Fruit fly (Drosophila melanogaster) whole organism, embryonic: ENCODE results near the gene CG31493.

Experiments
- CG10267 ChIP-seq: fragments of 200-800 bp; sonication (Bioruptor generic); optimal IDR thresholded peaks from 2 replicates; lab custom pipeline; 2018; ENCODE audit warnings: missing biosample characterization, mild to moderate bottlenecking, missing genetic modification characterization, moderate library complexity
- CG10959 ChIP-seq: fragments of 200-800 bp; sonication (Bioruptor generic); IDR thresholded peaks from 2 replicates; pipeline ENCODE4 v1.3.6; 2022; ENCODE audit warnings: missing biosample characterization, missing genetic modification characterization
- CG11093 ChIP-seq: fragments of 200-800 bp; sonication (Bioruptor generic); IDR thresholded peaks from 3 replicates; pipeline ENCODE4 v1.3.6; 2022; ENCODE audit warnings: missing biosample characterization, missing genetic modification characterization
- CG1233 ChIP-seq: fragments of 200-800 bp; sonication (Bioruptor generic); optimal IDR thresholded peaks from 4 replicates; lab custom pipeline; 2018; ENCODE audit warnings: missing biosample characterization, mild to moderate bottlenecking, missing genetic modification characterization
- CG12659 ChIP-seq: fragments of 200-800 bp; sonication (Bioruptor generic); optimal IDR thresholded peaks from 3 replicates; lab custom pipeline; 2017; ENCODE audit warnings: mild to moderate bottlenecking, missing biosample characterization, missing genetic modification reagents, missing genetic modification characterization
- CG18262 ChIP-seq: fragments of 200-800 bp; optimal IDR thresholded peaks from 3 replicates; lab custom pipeline; 2019; ENCODE audit warnings: missing biosample characterization, mild to moderate bottlenecking, missing genetic modification characterization, moderate library complexity
- CG2199 ChIP-seq: fragments of 200-800 bp; sonication (Bioruptor generic); IDR thresholded peaks from 3 replicates; pipeline ENCODE4 v1.3.6; 2022; ENCODE audit warnings: missing biosample characterization, missing genetic modification characterization
- CG32532 ChIP-seq: fragments of 200-800 bp; sonication (Bioruptor generic); IDR thresholded peaks from 2 replicates; pipeline ENCODE4 v1.3.6; 2022; ENCODE audit warnings: missing biosample characterization, missing genetic modification characterization
- CG3995 ChIP-seq: fragments of 200-800 bp; sonication (Bioruptor generic); optimal IDR thresholded peaks from 3 replicates; lab custom pipeline; 2016; ENCODE audit warnings: missing biosample characterization, missing genetic modification characterization
- CG4360 ChIP-seq: fragments of 200-800 bp; sonication (Bioruptor generic); IDR thresholded peaks from 2 replicates; pipeline ENCODE4 v1.3.6; 2022; ENCODE audit warnings: missing biosample characterization, missing genetic modification characterization
- CG4707 ChIP-seq: fragments of 200-800 bp; sonication (Bioruptor generic); optimal IDR thresholded peaks from 2 replicates; lab custom pipeline; 2018; ENCODE audit warnings: missing biosample characterization, mild to moderate bottlenecking, missing genetic modification characterization, moderate library complexity
- CG7357 ChIP-seq: fragments of 200-800 bp; sonication (Bioruptor generic); IDR thresholded peaks from 3 replicates; pipeline ENCODE4 v1.3.6; 2022; ENCODE audit warnings: missing biosample characterization, missing genetic modification characterization
- CG8290 ChIP-seq, 3 experiments: fragments of 200-800 bp; sonication (Bioruptor generic); optimal IDR thresholded peaks; 2 replicates each; lab custom pipeline; 2016 to 2019; ENCODE audit warnings: missing biosample characterization in 3 of 3, missing genetic modification characterization in 3 of 3, mild to moderate bottlenecking in 2 of 3, moderate library complexity in 1 of 3
- CG9876 ChIP-seq: fragments of 200-800 bp; sonication (Bioruptor generic); optimal IDR thresholded peaks from 2 replicates; lab custom pipeline; 2016; ENCODE audit warnings: missing biosample characterization, missing genetic modification characterization
- Dp ChIP-seq: fragments of 200-800 bp; sonication (Bioruptor generic); optimal IDR thresholded peaks from 2 replicates; lab custom pipeline; 2018; ENCODE audit warnings: missing biosample characterization, mild to moderate bottlenecking, missing genetic modification characterization, moderate library complexity
- E2f1 ChIP-seq: fragments of 200-800 bp; sonication (Bioruptor generic); IDR thresholded peaks from 2 replicates; pipeline ENCODE4 v1.3.6; 2022; ENCODE audit warnings: missing biosample characterization, missing genetic modification characterization
- E2f2 ChIP-seq: fragments of 200-800 bp; sonication (Bioruptor generic); IDR thresholded peaks from 2 replicates; pipeline ENCODE4 v1.3.6; 2022; ENCODE audit warnings: missing biosample characterization, missing genetic modification characterization
- Fer1 ChIP-seq: fragments of 200-800 bp; sonication (Bioruptor generic); optimal IDR thresholded peaks from 2 replicates; lab custom pipeline; 2017; ENCODE audit warnings: missing biosample characterization, mild to moderate bottlenecking, missing genetic modification characterization
- Lhr ChIP-seq: fragments of 200-800 bp; sonication (Bioruptor generic); optimal IDR thresholded peaks from 3 replicates; lab custom pipeline; 2017; ENCODE audit warnings: mild to moderate bottlenecking, missing biosample characterization, missing genetic modification reagents, missing genetic modification characterization
- Opbp ChIP-seq: fragments of 200-800 bp; sonication (Bioruptor generic); IDR thresholded peaks from 3 replicates; pipeline ENCODE4 v1.3.6; 2022; ENCODE audit warnings: missing biosample characterization, missing genetic modification characterization; ENCODE audit not compliant: partially characterized antibody
- Ravus ChIP-seq: fragments of 200-800 bp; sonication (Bioruptor generic); IDR thresholded peaks from 2 replicates; pipeline ENCODE4 v1.3.6; 2022; ENCODE audit warnings: missing biosample characterization, missing genetic modification characterization
- Sry-δ ChIP-seq: fragments of 200-800 bp; sonication (Bioruptor generic); optimal IDR thresholded peaks from 2 replicates; lab custom pipeline; 2016; ENCODE audit warnings: missing biosample characterization, missing genetic modification characterization
- Ssrp ChIP-seq: fragments of 200-800 bp; sonication (Bioruptor generic); optimal IDR thresholded peaks from 2 replicates; lab custom pipeline; 2018; ENCODE audit warnings: missing biosample characterization, mild to moderate bottlenecking, missing genetic modification characterization, moderate library complexity
- Usf ChIP-seq: fragments of 200-800 bp; sonication (Bioruptor generic); optimal IDR thresholded peaks from 2 replicates; lab custom pipeline; 2017; ENCODE audit warnings: missing genotype, missing biosample characterization, missing genetic modification characterization
- YL-1 ChIP-seq: fragments of 200-800 bp; sonication (Bioruptor generic); optimal IDR thresholded peaks from 3 replicates; lab custom pipeline; 2017; ENCODE audit warnings: missing biosample characterization, mild to moderate bottlenecking, missing genetic modification characterization
- ase ChIP-seq: fragments of 200-800 bp; sonication (Bioruptor generic); IDR thresholded peaks from 3 replicates; pipeline ENCODE4 v1.3.6; 2022; ENCODE audit warnings: missing biosample characterization, missing genetic modification characterization
- cas ChIP-seq: fragments of 200-800 bp; sonication (Bioruptor generic); IDR thresholded peaks from 2 replicates; pipeline ENCODE4 v1.3.6; 2022; ENCODE audit warnings: missing biosample characterization, missing genetic modification characterization
- cato ChIP-seq: fragments of 200-800 bp; sonication (Bioruptor generic); optimal IDR thresholded peaks from 2 replicates; lab custom pipeline; 2016; ENCODE audit warnings: missing biosample characterization, missing genetic modification characterization, borderline replicate concordance
- caup ChIP-seq: fragments of 200-800 bp; sonication (Bioruptor generic); optimal IDR thresholded peaks from 3 replicates; lab custom pipeline; 2017; ENCODE audit warnings: missing biosample characterization, mild to moderate bottlenecking, missing genetic modification characterization, moderate library complexity; ENCODE audit not compliant: severe bottlenecking
- dm ChIP-seq: fragments of 200-800 bp; sonication (Bioruptor generic); optimal IDR thresholded peaks from 3 replicates; lab custom pipeline; 2016; ENCODE audit warnings: missing biosample characterization, missing genetic modification characterization
- gce ChIP-seq: fragments of 200-800 bp; sonication (Bioruptor generic); IDR thresholded peaks from 3 replicates; pipeline ENCODE4 v1.3.6; 2022; ENCODE audit warnings: missing biosample characterization, missing genetic modification characterization
- ham ChIP-seq: fragments of 200-800 bp; sonication (Bioruptor generic); IDR thresholded peaks from 2 replicates; pipeline ENCODE4 v1.3.6; 2022; ENCODE audit warnings: missing biosample characterization, missing genetic modification characterization
- lmd ChIP-seq: fragments of 200-800 bp; sonication (Bioruptor generic); IDR thresholded peaks from 2 replicates; pipeline ENCODE4 v1.3.6; 2022; ENCODE audit warnings: missing biosample characterization, missing genetic modification characterization
- mld ChIP-seq: fragments of 200-800 bp; sonication (Bioruptor generic); IDR thresholded peaks from 3 replicates; pipeline ENCODE4 v1.3.6; 2022; ENCODE audit warnings: missing biosample characterization, missing genetic modification characterization; ENCODE audit not compliant: partially characterized antibody
- nau ChIP-seq: fragments of 200-800 bp; sonication (Bioruptor generic); optimal IDR thresholded peaks from 3 replicates; lab custom pipeline; 2017; ENCODE audit warnings: missing biosample characterization, mild to moderate bottlenecking, missing genetic modification characterization, missing genetic modification reagents
- nerfin-2 ChIP-seq: fragments of 200-800 bp; sonication (Bioruptor generic); IDR thresholded peaks from 2 replicates; pipeline ENCODE4 v1.3.6; 2022; ENCODE audit warnings: missing biosample characterization, missing genetic modification characterization; ENCODE audit not compliant: partially characterized antibody
- nom ChIP-seq: fragments of 200-800 bp; sonication (Bioruptor generic); optimal IDR thresholded peaks from 2 replicates; lab custom pipeline; 2017; ENCODE audit warnings: missing biosample characterization, missing genetic modification characterization, mild to moderate bottlenecking, moderate library complexity, missing genetic modification reagents
- onecut ChIP-seq: fragments of 200-800 bp; sonication (Bioruptor generic); IDR thresholded peaks from 2 replicates; pipeline ENCODE4 v1.3.6; 2022; ENCODE audit warnings: missing biosample characterization, missing genetic modification characterization
- pb ChIP-seq: fragments of 200-800 bp; sonication (Bioruptor generic); optimal IDR thresholded peaks from 3 replicates; lab custom pipeline; 2016; ENCODE audit warnings: missing biosample characterization, missing genetic modification characterization
- scrt ChIP-seq: fragments of 200-800 bp; sonication (Bioruptor generic); optimal IDR thresholded peaks from 2 replicates; lab custom pipeline; 2018; ENCODE audit warnings: missing biosample characterization, mild to moderate bottlenecking, missing genetic modification characterization, moderate library complexity
- sisA ChIP-seq: fragments of 200-800 bp; sonication (Bioruptor generic); IDR thresholded peaks from 2 replicates; pipeline ENCODE4 v1.3.6; 2022; ENCODE audit warnings: missing biosample characterization, missing genetic modification characterization
- sr ChIP-seq: fragments of 200-800 bp; sonication (Bioruptor generic); IDR thresholded peaks from 3 replicates; pipeline ENCODE4 v1.3.6; 2022; ENCODE audit warnings: missing biosample characterization, missing genetic modification characterization
- stwl ChIP-seq: fragments of 200-800 bp; sonication (Bioruptor generic); optimal IDR thresholded peaks from 3 replicates; lab custom pipeline; 2018; ENCODE audit warnings: missing biosample characterization, mild to moderate bottlenecking, missing genetic modification characterization, moderate library complexity
- tap ChIP-seq: fragments of 200-800 bp; optimal IDR thresholded peaks from 3 replicates; lab custom pipeline; 2019; ENCODE audit warnings: missing biosample characterization, mild to moderate bottlenecking, missing genetic modification characterization, moderate library complexity
- ttk ChIP-seq: fragments of 200-800 bp; sonication (Bioruptor generic); IDR thresholded peaks from 2 replicates; pipeline ENCODE4 v2.1.2; 2022; ENCODE audit warnings: missing biosample characterization, missing genetic modification characterization
- tup ChIP-seq: fragments of 200-800 bp; sonication (Bioruptor generic); optimal IDR thresholded peaks from 2 replicates; lab custom pipeline; 2016; ENCODE audit warnings: missing biosample characterization, mild to moderate bottlenecking, missing genetic modification characterization, moderate library complexity
- zen2 ChIP-seq: fragments of 200-800 bp; sonication (Bioruptor generic); IDR thresholded peaks from 3 replicates; pipeline ENCODE4 v1.3.6; 2022; ENCODE audit warnings: missing biosample characterization, missing genetic modification characterization; ENCODE audit not compliant: partially characterized antibody
- zfh1 ChIP-seq: fragments of 200-800 bp; sonication (Bioruptor generic); IDR thresholded peaks from 3 replicates; pipeline ENCODE4 v1.3.6; 2022; ENCODE audit warnings: missing biosample characterization, missing genetic modification characterization

The CG31493 gene

DNA sequence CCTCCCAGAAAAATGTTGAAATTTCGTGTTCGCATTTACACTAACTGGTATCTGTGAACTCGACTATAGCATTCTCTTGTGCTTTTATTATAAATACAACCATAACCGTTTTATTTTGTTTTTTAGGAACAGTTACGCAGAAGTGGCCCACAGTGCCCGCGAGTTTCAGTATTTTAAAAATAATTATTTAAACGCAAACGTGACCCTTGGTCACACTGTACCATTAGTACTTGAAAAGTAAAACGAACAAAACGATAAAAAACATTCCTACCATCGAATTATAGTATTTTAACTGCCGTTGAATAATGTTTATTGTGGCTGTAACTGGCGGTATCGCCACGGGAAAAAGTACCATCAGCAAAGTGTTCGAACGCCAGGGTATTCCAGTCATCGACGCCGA, 49.4 kb upstream of the CG31493 start, which contains the start of gene Dpck (continued):
- TF ChIP-seq CG8290 (GFP tag; optimal IDR thresholded peaks at IDR 0.05; lab: Kevin White, UChicago) (peak; percentile 22), CG8290 (tag; optimal IDR thresholded peaks at IDR 0.05; lab: Kevin White, UChicago) (peak; percentile 23 to 54), ttk (GFP tag; lab: Robert Waterston, UW) (no peak), CG7357 (GFP tag; lab: Robert Waterston, UW) (no peak), dm (GFP tag; lab: Kevin White, UChicago) (peak; percentile 19), cas (no peak), onecut (0 out of 2 replicates have a peak, but pooled peaks have one; percentile 13), CG1233 (GFP tag; lab: Kevin White, UChicago) (peak; percentile 16), mld (no peak), CG10267 (tag; lab: Kevin White, UChicago) (peak; percentile 48), Opbp (no peak), Ssrp (tag; lab: Kevin White, UChicago) (no peak), CG9876 (GFP tag; lab: Kevin White, UChicago) (no peak), CG10959 (GFP tag; lab: Robert Waterston, UW) (no peak), CG18262 (tag; lab: Kevin White, UChicago) (peak; percentile 28), gce (GFP tag; lab: Robert Waterston, UW) (no peak), E2f1 (GFP tag; lab: Robert Waterston, UW) (0 out of 2 replicates have a peak, but pooled peaks have one; percentile 10), CG4360 (GFP tag; lab: Robert Waterston, UW) (no peak), tap (tag; lab: Kevin White, UChicago) (no peak), lmd (GFP tag; lab: Robert Waterston, UW) (no peak), pb (GFP tag; lab: Kevin White, UChicago) (no peak), Sry-δ (GFP tag; lab: Kevin White, UChicago) (no peak), ham (GFP tag; lab: Robert Waterston, UW) (no peak), CG2199 (GFP tag; lab: Robert Waterston, UW) (no peak), ase (GFP tag; lab: Robert Waterston, UW) (no peak), Ravus (GFP tag; lab: Robert Waterston, UW) (no peak)

DNA sequence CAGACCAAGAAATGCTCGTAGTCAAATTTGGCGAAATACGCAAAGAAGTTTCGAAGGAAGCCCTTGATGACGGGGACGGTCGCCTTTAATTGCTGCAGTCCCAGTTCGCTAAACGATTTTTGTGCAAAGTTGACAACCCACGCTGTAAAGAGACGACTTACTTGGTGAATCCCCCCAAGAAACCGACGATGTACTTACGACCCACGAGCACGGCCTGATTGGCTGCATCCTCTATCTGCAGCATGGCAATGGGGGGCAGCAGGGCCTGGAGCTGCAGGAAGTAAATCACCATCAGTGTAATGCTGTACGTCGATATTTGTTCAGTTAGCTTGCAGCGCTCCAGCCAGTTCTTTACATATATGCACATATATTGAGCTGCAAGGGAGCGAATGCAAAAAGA, 47.6 kb upstream of the CG31493 start:
- peak; percentile 29 for TF ChIP-seq nom (GFP tag; lab: Kevin White, UChicago)
- TF ChIP-seq zen2 (GFP tag; lab: Robert Waterston, UW), result no peak
- no peak for TF ChIP-seq nau (GFP tag; lab: Kevin White, UChicago)

DNA sequence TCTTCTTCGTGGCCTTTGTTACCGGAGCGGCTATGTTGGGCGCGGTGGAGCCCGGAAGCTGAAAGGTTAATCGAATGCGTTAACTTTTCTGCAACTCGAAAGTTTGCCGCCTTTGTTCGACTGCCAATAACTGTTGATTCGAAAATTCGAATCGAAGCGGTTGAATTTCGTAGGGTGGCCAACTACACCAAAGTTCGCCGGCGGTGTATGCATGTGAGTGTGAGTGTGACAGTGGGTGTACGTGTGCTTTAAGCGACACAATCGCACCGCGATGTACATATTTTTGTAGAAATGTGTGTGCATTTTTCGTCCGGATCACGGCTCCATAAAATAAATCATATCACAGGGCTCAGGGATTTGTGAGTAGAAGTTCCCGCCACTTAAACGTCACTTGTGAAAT, 45.9 kb upstream of the CG31493 start:
- TF ChIP-seq CG4707 (peak; percentile 28), Usf (GFP tag; lab: Kevin White, UChicago) (no peak), onecut (no peak), YL-1 (GFP tag; lab: Kevin White, UChicago) (peak; percentile 4), E2f2 (GFP tag; lab: Robert Waterston, UW) (peak; percentile 84), scrt (peak; percentile 21), CG32532 (GFP tag; lab: Robert Waterston, UW) (no peak), Lhr (GFP tag; lab: Kevin White, UChicago) (no peak), zfh1 (GFP tag; lab: Robert Waterston, UW) (peak; percentile 5; the same call in 1 of the 3 replicates), Fer1 (GFP tag; lab: Kevin White, UChicago) (no peak), CG12659 (GFP tag; lab: Kevin White, UChicago) (peak; percentile 8), tup (GFP tag; lab: Kevin White, UChicago) (no peak), stwl (no peak), cato (GFP tag; lab: Kevin White, UChicago) (no peak), CG11093 (GFP tag; lab: Robert Waterston, UW) (no peak), sisA (GFP tag; lab: Robert Waterston, UW) (no peak), caup (no peak), lmd (GFP tag; lab: Robert Waterston, UW) (no peak), CG3995 (peak; percentile 67), Dp (GFP tag; lab: Kevin White, UChicago) (peak; percentile 78), nerfin-2 (GFP tag; lab: Robert Waterston, UW) (no peak), sr (peak; percentile 74)
